Fruit fly (Drosophila melanogaster) whole organism, prepupa: ENCODE data around the gene CG14024.

Experiments used
- Blimp-1 ChIP-seq: fragments of 200-800 bp; sonication (Bioruptor generic); optimal IDR thresholded peaks from 3 replicates; lab custom pipeline; 2017; ENCODE audit warnings: missing biosample characterization, missing genetic modification characterization, mild to moderate bottlenecking, moderate library complexity, missing genetic modification reagents
- CG10631 ChIP-seq: fragments of 200-800 bp; sonication (Bioruptor generic); optimal IDR thresholded peaks from 2 replicates; lab custom pipeline; 2016; ENCODE audit warnings: missing biosample characterization, missing genetic modification characterization
- CG10669 ChIP-seq: fragments of 200-800 bp; sonication (Bioruptor generic); optimal IDR thresholded peaks from 3 replicates; lab custom pipeline; 2018; ENCODE audit warnings: missing biosample characterization, mild to moderate bottlenecking, missing genetic modification characterization, moderate library complexity
- CG11902 ChIP-seq: fragments of 200-800 bp; sonication (Bioruptor generic); optimal IDR thresholded peaks from 3 replicates; lab custom pipeline; 2016; ENCODE audit warnings: missing biosample characterization, missing genetic modification characterization
- CG15336 ChIP-seq: fragments of 200-800 bp; sonication (Bioruptor generic); IDR thresholded peaks from 2 replicates; pipeline ENCODE4 v1.3.6; 2022; ENCODE audit warnings: missing biosample characterization, missing genetic modification characterization
- CG1621 ChIP-seq: fragments of 200-800 bp; sonication (Bioruptor generic); optimal IDR thresholded peaks from 3 replicates; lab custom pipeline; 2018; ENCODE audit warnings: missing biosample characterization, mild to moderate bottlenecking, missing genetic modification characterization
- CG16779 ChIP-seq: fragments of 200-800 bp; sonication (Bioruptor generic); optimal IDR thresholded peaks from 3 replicates; lab custom pipeline; 2017; ENCODE audit warnings: missing biosample characterization, mild to moderate bottlenecking, missing genetic modification characterization
- CG3032 ChIP-seq: fragments of 200-800 bp; optimal IDR thresholded peaks from 2 replicates; lab custom pipeline; 2019; ENCODE audit warnings: missing biosample characterization, mild to moderate bottlenecking, missing genetic modification characterization, moderate library complexity
- CG31627 ChIP-seq: fragments of 200-800 bp; sonication (Bioruptor generic); optimal IDR thresholded peaks from 3 replicates; lab custom pipeline; 2016; ENCODE audit warnings: missing biosample characterization, missing genetic modification characterization
- CG32006 ChIP-seq: fragments of 200-800 bp; sonication (Bioruptor generic); optimal IDR thresholded peaks from 3 replicates; lab custom pipeline; 2017; ENCODE audit warnings: missing biosample characterization, mild to moderate bottlenecking, missing genetic modification characterization
- CG34406 ChIP-seq: fragments of 200-800 bp; sonication (Bioruptor generic); optimal IDR thresholded peaks from 3 replicates; lab custom pipeline; 2016; ENCODE audit warnings: missing biosample characterization, missing genetic modification characterization
- CG3919 ChIP-seq: fragments of 200-800 bp; sonication (Bioruptor generic); optimal IDR thresholded peaks from 3 replicates; lab custom pipeline; 2016; ENCODE audit warnings: missing biosample characterization, missing genetic modification characterization
- CG4318 ChIP-seq: fragments of 200-800 bp; sonication (Bioruptor generic); optimal IDR thresholded peaks from 3 replicates; lab custom pipeline; 2017; ENCODE audit warnings: missing biosample characterization, mild to moderate bottlenecking, missing genetic modification characterization
- CG6163 ChIP-seq: fragments of 200-800 bp; sonication (Bioruptor generic); IDR thresholded peaks from 3 replicates; pipeline ENCODE4 v1.3.6; 2022; ENCODE audit warnings: missing biosample characterization, missing genetic modification characterization
- CG6276 ChIP-seq: fragments of 200-800 bp; sonication (Bioruptor generic); optimal IDR thresholded peaks from 2 replicates; lab custom pipeline; 2017; ENCODE audit warnings: missing biosample characterization, mild to moderate bottlenecking, missing genetic modification characterization
- CG6792 ChIP-seq: fragments of 200-800 bp; sonication (Bioruptor generic); optimal IDR thresholded peaks from 3 replicates; lab custom pipeline; 2016; ENCODE audit warnings: missing biosample characterization, missing genetic modification characterization
- CG6854 ChIP-seq: fragments of 200-800 bp; sonication (Bioruptor generic); optimal IDR thresholded peaks from 2 replicates; lab custom pipeline; 2017; ENCODE audit warnings: missing biosample characterization, mild to moderate bottlenecking, missing genetic modification characterization
- CG7368 ChIP-seq: fragments of 200-800 bp; sonication (Bioruptor generic); optimal IDR thresholded peaks from 3 replicates; lab custom pipeline; 2016; ENCODE audit warnings: missing biosample characterization, missing genetic modification characterization
- CG8319 ChIP-seq: fragments of 200-800 bp; sonication (Bioruptor generic); optimal IDR thresholded peaks from 3 replicates; lab custom pipeline; 2016; ENCODE audit warnings: missing biosample characterization, missing genetic modification characterization
- CG8632 ChIP-seq: fragments of 200-800 bp; sonication (Bioruptor generic); optimal IDR thresholded peaks from 3 replicates; lab custom pipeline; 2016; ENCODE audit warnings: missing biosample characterization, missing genetic modification characterization
- CG9139 ChIP-seq: fragments of 200-800 bp; sonication (Bioruptor generic); optimal IDR thresholded peaks from 3 replicates; lab custom pipeline; 2017; ENCODE audit warnings: missing biosample characterization, mild to moderate bottlenecking, missing genetic modification characterization
- Eip75B ChIP-seq: fragments of 200-800 bp; sonication (Bioruptor generic); optimal IDR thresholded peaks from 3 replicates; lab custom pipeline; 2016; ENCODE audit warnings: missing biosample characterization, missing genetic modification characterization
- Ets21C ChIP-seq: fragments of 200-800 bp; sonication (Bioruptor generic); optimal IDR thresholded peaks from 3 replicates; lab custom pipeline; 2016; ENCODE audit warnings: missing biosample characterization, missing genetic modification characterization
- Ets96B ChIP-seq: fragments of 200-800 bp; optimal IDR thresholded peaks from 2 replicates; lab custom pipeline; 2019; ENCODE audit warnings: missing biosample characterization, mild to moderate bottlenecking, missing genetic modification characterization, moderate library complexity
- Hr38 ChIP-seq: sonication (Bioruptor generic); optimal IDR thresholded peaks from 2 replicates; lab custom pipeline; 2016; ENCODE audit warnings: missing biosample characterization, missing genetic modification characterization
- Hr39 ChIP-seq: fragments of 200-800 bp; sonication (Bioruptor generic); optimal IDR thresholded peaks from 2 replicates; lab custom pipeline; 2016; ENCODE audit warnings: missing biosample characterization, missing genetic modification characterization
- Hr4 ChIP-seq: fragments of 200-800 bp; sonication (Bioruptor generic); optimal IDR thresholded peaks from 3 replicates; lab custom pipeline; 2016; ENCODE audit warnings: missing biosample characterization, missing genetic modification characterization
- Lpt ChIP-seq: fragments of 200-800 bp; sonication (Bioruptor generic); optimal IDR thresholded peaks from 3 replicates; lab custom pipeline; 2016; ENCODE audit warnings: missing biosample characterization, missing genetic modification characterization
- Met ChIP-seq: fragments of 200-800 bp; sonication (Bioruptor generic); optimal IDR thresholded peaks from 3 replicates; lab custom pipeline; 2016; ENCODE audit warnings: missing biosample characterization, missing genetic modification characterization
- OdsH ChIP-seq: fragments of 200-800 bp; sonication (Bioruptor generic); optimal IDR thresholded peaks from 3 replicates; lab custom pipeline; 2016; ENCODE audit warnings: missing biosample characterization, missing genetic modification characterization
- Smox ChIP-seq: fragments of 200-800 bp; sonication (Bioruptor generic); optimal IDR thresholded peaks from 3 replicates; lab custom pipeline; 2016; ENCODE audit warnings: missing biosample characterization, missing genetic modification characterization
- Sox102F ChIP-seq: fragments of 200-800 bp; sonication (Bioruptor generic); optimal IDR thresholded peaks from 2 replicates; lab custom pipeline; 2016; ENCODE audit warnings: missing biosample characterization, mild to moderate bottlenecking, missing genetic modification characterization
- Sox14 ChIP-seq: fragments of 200-800 bp; sonication (Bioruptor generic); optimal IDR thresholded peaks from 3 replicates; lab custom pipeline; 2016; ENCODE audit warnings: missing biosample characterization, missing genetic modification characterization
- Sox15 ChIP-seq: fragments of 200-800 bp; sonication (Bioruptor generic); optimal IDR thresholded peaks from 3 replicates; lab custom pipeline; 2016; ENCODE audit warnings: missing biosample characterization, missing genetic modification characterization
- acj6 ChIP-seq: fragments of 200-800 bp; sonication (Bioruptor generic); optimal IDR thresholded peaks from 3 replicates; lab custom pipeline; 2016; ENCODE audit warnings: missing biosample characterization, missing genetic modification characterization
- dac ChIP-seq: fragments of 200-800 bp; sonication (Bioruptor generic); optimal IDR thresholded peaks from 2 replicates; lab custom pipeline; 2017; ENCODE audit warnings: missing biosample characterization, mild to moderate bottlenecking, missing genetic modification characterization
- dsx ChIP-seq: fragments of 200-800 bp; optimal IDR thresholded peaks from 3 replicates; lab custom pipeline; 2019; ENCODE audit warnings: missing biosample characterization, mild to moderate bottlenecking, missing genetic modification characterization, moderate library complexity; ENCODE audit not compliant: poor library complexity, severe bottlenecking
- eg ChIP-seq: fragments of 200-800 bp; sonication (Bioruptor generic); IDR thresholded peaks from 3 replicates; pipeline ENCODE4 v1.3.6; 2022; ENCODE audit warnings: missing biosample characterization, missing genetic modification characterization
- esn ChIP-seq: fragments of 200-800 bp; sonication (Bioruptor generic); optimal IDR thresholded peaks from 2 replicates; lab custom pipeline; 2016; ENCODE audit warnings: missing biosample characterization, mild to moderate bottlenecking, missing genetic modification characterization, moderate library complexity
- fd59A ChIP-seq: fragments of 200-800 bp; sonication (Bioruptor generic); optimal IDR thresholded peaks from 2 replicates; lab custom pipeline; 2017; ENCODE audit warnings: missing biosample characterization, mild to moderate bottlenecking, missing genetic modification characterization, missing genetic modification reagents
- fd85E ChIP-seq: fragments of 200-800 bp; sonication (Bioruptor generic); optimal IDR thresholded peaks from 3 replicates; lab custom pipeline; 2016; ENCODE audit warnings: missing biosample characterization, missing genetic modification characterization
- lz ChIP-seq: fragments of 200-800 bp; sonication (Bioruptor generic); optimal IDR thresholded peaks from 3 replicates; lab custom pipeline; 2016; ENCODE audit warnings: missing biosample characterization, missing genetic modification characterization
- pdm3 ChIP-seq: fragments of 200-800 bp; sonication (Bioruptor generic); optimal IDR thresholded peaks from 3 replicates; lab custom pipeline; 2016; ENCODE audit warnings: missing biosample characterization, missing genetic modification characterization
- ss ChIP-seq, 2 experiments: fragments of 200-800 bp; sonication (Bioruptor generic); optimal IDR thresholded peaks; 2 replicates in 1 of 2; 3 replicates in 1 of 2; lab custom pipeline; 2017 to 2018; ENCODE audit warnings: mild to moderate bottlenecking in 2 of 2, missing biosample characterization in 2 of 2, missing genetic modification characterization in 2 of 2, moderate library complexity in 1 of 2
- svp ChIP-seq: fragments of 200-800 bp; sonication (Bioruptor generic); peaks from one replicate; lab custom pipeline; 2016; ENCODE audit warnings: missing biosample characterization, missing genetic modification characterization
- vri ChIP-seq: fragments of 200-800 bp; sonication (Bioruptor generic); optimal IDR thresholded peaks from 3 replicates; lab custom pipeline; 2016; ENCODE audit warnings: missing biosample characterization, mild to moderate bottlenecking, missing genetic modification characterization

CG14024 gene

dm6 chr2L:5294392-5295244 lies 20.1 kb downstream of the CG14024 start (continued):
- TF ChIP-seq CG11902 (GFP tag; lab: Kevin White, UChicago) (no peak), CG31627 (GFP tag; lab: Kevin White, UChicago) (no peak), CG34406 (GFP tag; lab: Kevin White, UChicago) (no peak), Eip75B (peak; percentile 76), Sox102F (GFP tag; lab: Kevin White, UChicago) (peak; percentile 66), CG6163 (peak; percentile 31; the same call in 1 of the 3 replicates), Ets96B (tag; lab: Kevin White, UChicago) (no peak), esn (GFP tag; lab: Kevin White, UChicago) (no peak), CG7368 (no peak), CG6276 (GFP tag; lab: Kevin White, UChicago) (no peak), Ets21C (GFP tag; lab: Kevin White, UChicago) (no peak), Hr4 (GFP tag; lab: Kevin White, UChicago) (no peak), CG16779 (peak; percentile 24), eg (GFP tag; lab: Robert Waterston, UW) (peak; percentile 5; the same call in 1 of the 3 replicates), svp (GFP tag; lab: Kevin White, UChicago) (peak; percentile 98), Met (GFP tag; lab: Kevin White, UChicago) (peak; percentile 10), CG6792 (no peak), Hr39 (GFP tag; lab: Kevin White, UChicago) (no peak), CG15336 (GFP tag; lab: Robert Waterston, UW) (no peak)

dm6 chr2L:5292977-5293513 lies 21.6 kb downstream of the CG14024 start:
- TF ChIP-seq ss (GFP tag; optimal IDR thresholded peaks at IDR 0.05; lab: Kevin White, UChicago) (peak; percentile 93 to 97), CG6854 (GFP tag; lab: Kevin White, UChicago) (peak; percentile 86), CG3919 (GFP tag; lab: Kevin White, UChicago) (peak; percentile 95), CG34406 (GFP tag; lab: Kevin White, UChicago) (peak; percentile 95), Sox14 (GFP tag; lab: Kevin White, UChicago) (peak; percentile 99), CG1621 (peak; percentile 94), Lpt (peak; percentile 81), vri (GFP tag; lab: Kevin White, UChicago) (no peak), CG8319 (peak; percentile 85), Ets21C (GFP tag; lab: Kevin White, UChicago) (peak; percentile 93), esn (GFP tag; lab: Kevin White, UChicago) (peak; percentile 96), Hr39 (GFP tag; lab: Kevin White, UChicago) (peak; percentile 94), dsx (GFP tag; lab: Kevin White, UChicago) (peak; percentile 95), CG8632 (peak; percentile 94), CG6276 (GFP tag; lab: Kevin White, UChicago) (peak; percentile 85), acj6 (GFP tag; lab: Kevin White, UChicago) (peak; percentile 96), CG3032 (peak; percentile 97), OdsH (GFP tag; lab: Kevin White, UChicago) (peak; percentile 94), CG4318 (peak; percentile 80), pdm3 (peak; percentile 96), dac (GFP tag; lab: Kevin White, UChicago) (peak; percentile 77), Ets96B (tag; lab: Kevin White, UChicago) (peak; percentile 99), fd59A (GFP tag; lab: Kevin White, UChicago) (peak; percentile 95), Blimp-1 (GFP tag; lab: Kevin White, UChicago) (peak; percentile 82), CG6163 (peak; percentile 96), CG10669 (GFP tag; lab: Kevin White, UChicago) (peak; percentile 97), CG16779 (peak; percentile 94), CG31627 (GFP tag; lab: Kevin White, UChicago) (peak; percentile 95), CG10631 (GFP tag; lab: Kevin White, UChicago) (peak; percentile 92), svp (GFP tag; lab: Kevin White, UChicago) (peak; percentile 99), Hr38 (GFP tag; lab: Kevin White, UChicago) (no peak), Sox102F (GFP tag; lab: Kevin White, UChicago) (peak; percentile 96), CG32006 (GFP tag; lab: Kevin White, UChicago) (peak; percentile 92), CG9139 (GFP tag; lab: Kevin White, UChicago) (peak; percentile 95), lz (GFP tag; lab: Kevin White, UChicago) (peak; percentile 96), Sox15 (GFP tag; lab: Kevin White, UChicago) (peak; percentile 89), fd85E (GFP tag; lab: Kevin White, UChicago) (peak; percentile 86), Smox (peak; percentile 94), eg (GFP tag; lab: Robert Waterston, UW) (peak; percentile 92)
